Worm (Caenorhabditis elegans) whole organism, young adult: ENCODE results near the gene F07G6.2.

Experiments used
- F22D6.2 ChIP-seq: sonication (generic microtip); optimal IDR thresholded peaks from 2 replicates; lab custom pipeline; 2016; ENCODE audit warnings: mild to moderate bottlenecking, missing genetic modification characterization, missing compliant biosample characterization
- K11D2.4 ChIP-seq: fragments of 200-800 bp; sonication (Bioruptor generic); IDR thresholded peaks from 2 replicates; pipeline ENCODE4 v1.3.6; 2022; ENCODE audit warnings: missing genetic modification reagents, missing genetic modification characterization, missing compliant biosample characterization
- Y79H2A.3 ChIP-seq: fragments of 200-800 bp; sonication (Bioruptor generic); conservative IDR thresholded peaks from 2 replicates; pipeline ENCODE4 v1.3.6; 2022; ENCODE audit warnings: missing genetic modification reagents, missing genetic modification characterization, missing compliant biosample characterization
- cebp-1 ChIP-seq, 2 experiments: fragments of 200-800 bp in 1 of 2; sonication (Bioruptor generic) in 1 of 2; sonication (generic microtip) in 1 of 2; IDR thresholded peaks in 1 of 2; optimal IDR thresholded peaks in 1 of 2; 2 replicates each; pipeline versions ENCODE4 v1.3.6 to Lab custom; 2017 to 2022; ENCODE audit warnings: missing compliant biosample characterization in 2 of 2, missing genetic modification characterization in 2 of 2, mild to moderate bottlenecking in 1 of 2, missing genetic modification reagents in 1 of 2, moderate library complexity in 1 of 2
- dox-1 ChIP-seq: fragments of 200-800 bp; sonication (Bioruptor generic); IDR thresholded peaks from 2 replicates; pipeline ENCODE4 v1.3.6; 2022; ENCODE audit warnings: missing genetic modification reagents, missing genetic modification characterization, missing compliant biosample characterization
- lin-35 ChIP-seq, 3 experiments: fragments of 150-350 bp in 2 of 3; sonication (generic microtip) in 1 of 3; optimal IDR thresholded peaks; 2 replicates each; lab custom pipeline; 2014 to 2018; ENCODE audit warnings: missing biosample characterization in 3 of 3, missing genetic modification characterization in 3 of 3, missing genetic modification reagents in 3 of 3
- mxl-1 ChIP-seq: sonication (generic microtip); optimal IDR thresholded peaks from 2 replicates; lab custom pipeline; 2016; ENCODE audit warnings: missing genetic modification characterization, missing compliant biosample characterization
- nhr-90 ChIP-seq: sonication (generic microtip); optimal IDR thresholded peaks from 2 replicates; lab custom pipeline; 2016; ENCODE audit warnings: missing genotype, mild to moderate bottlenecking, missing genetic modification characterization, missing compliant biosample characterization
- unc-62 ChIP-seq: fragments of 150-350 bp; optimal IDR thresholded peaks from 2 replicates; lab custom pipeline; 2014; ENCODE audit warnings: missing biosample characterization, missing genetic modification reagents, missing genetic modification characterization

- no peak for TF ChIP-seq nhr-90 (tag; lab: Kevin White, UChicago)
- no peak for TF ChIP-seq dox-1 (GFP tag; lab: Robert Waterston, UW)
- no peak for TF ChIP-seq lin-35 (GFP tag; optimal IDR thresholded peaks at IDR 0.05; lab: Kevin White, UChicago)
- TF ChIP-seq F22D6.2 (tag; lab: Kevin White, UChicago), result no peak
- no peak for TF ChIP-seq K11D2.4
- TF ChIP-seq Y79H2A.3 (GFP tag; lab: Robert Waterston, UW), result no peak
- no peak for TF ChIP-seq unc-62 (GFP tag; lab: Kevin White, UChicago)
- TF ChIP-seq mxl-1 (tag; lab: Kevin White, UChicago), result no peak
- no peak for TF ChIP-seq cebp-1 (GFP tag; IDR thresholded peaks at IDR 0.05; lab: Robert Waterston, UW)
- no peak for TF ChIP-seq cebp-1 (tag; optimal IDR thresholded peaks at IDR 0.05; lab: Kevin White, UChicago)
Observed at ce11 chrX:1703049-1703448, 24.1 kb upstream of the F07G6.2 start.
